Worm (Caenorhabditis elegans): ENCODE results near the gene F40H3.1.

F40H3.1 gene

DNA sequence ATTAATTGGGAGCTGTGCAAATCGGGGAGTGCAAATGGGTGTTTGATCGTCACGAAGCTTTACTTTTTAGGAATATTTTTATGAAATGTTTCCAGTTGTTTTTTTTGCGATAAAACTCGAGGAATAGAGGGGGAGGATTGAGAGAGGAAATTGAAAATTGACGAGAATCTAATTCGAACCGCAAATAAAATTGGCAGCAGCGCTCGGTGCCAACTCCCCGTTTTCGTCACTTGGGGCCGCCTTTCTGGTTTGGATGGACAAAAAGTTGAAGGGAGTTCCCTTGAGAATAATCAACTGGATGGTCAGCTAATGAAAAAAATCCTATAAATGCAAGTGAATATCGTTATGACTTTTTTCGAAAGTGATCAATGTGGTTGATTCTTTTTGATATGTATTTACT, 50.5 kb downstream of the F40H3.1 start:
- no peak for TF ChIP-seq egl-5 (tag; optimal IDR thresholded peaks at IDR 0.05)
- no peak for TF ChIP-seq ztf-4 (tag; optimal IDR thresholded peaks at IDR 0.05)
- TF ChIP-seq elt-2 (tag; optimal IDR thresholded peaks at IDR 0.05): no peak
- no peak for TF ChIP-seq sea-2 (GFP tag; optimal IDR thresholded peaks at IDR 0.05)
- no peak for TF ChIP-seq ceh-28 (tag; optimal IDR thresholded peaks at IDR 0.05)
- TF ChIP-seq fos-1 (tag; optimal IDR thresholded peaks at IDR 0.05): no peak
- no peak for TF ChIP-seq fkh-10 (GFP tag; optimal IDR thresholded peaks at IDR 0.05)
- TF ChIP-seq eor-1 (tag; optimal IDR thresholded peaks at IDR 0.05): no peak
- no peak for TF ChIP-seq nhr-43 (tag; optimal IDR thresholded peaks at IDR 0.05; ENCODE audit: poor library complexity, severe bottlenecking)
- no peak for TF ChIP-seq ama-1 (optimal IDR thresholded peaks at IDR 0.05)
- no peak for TF ChIP-seq hmg-11 (tag; optimal IDR thresholded peaks at IDR 0.05)
- no peak for TF ChIP-seq nhr-28 (tag; optimal IDR thresholded peaks at IDR 0.05)
- no peak for TF ChIP-seq lin-39 (tag; optimal IDR thresholded peaks at IDR 0.05)
- TF ChIP-seq mdl-1 (tag; optimal IDR thresholded peaks at IDR 0.05): no peak
- no peak for TF ChIP-seq ceh-9 (tag; optimal IDR thresholded peaks at IDR 0.05)
